Fruit fly (Drosophila melanogaster) whole organism, embryonic: Measurements from ENCODE around the gene Ptx1.
A peak's percentile ranks its signal among the peaks of the same experiment; 100 is the strongest.

Experiments used
- Adf1 ChIP-seq: fragments of 200-800 bp; sonication (Bioruptor generic); IDR thresholded peaks from 2 replicates; pipeline ENCODE4 v1.3.6; 2022; ENCODE audit warnings: missing biosample characterization, missing genetic modification characterization
- BEAF-32 ChIP-seq: fragments of 200-800 bp; sonication (Bioruptor generic); optimal IDR thresholded peaks from 3 replicates; lab custom pipeline; 2017; ENCODE audit warnings: missing biosample characterization, missing genetic modification characterization, mild to moderate bottlenecking, moderate library complexity, missing genetic modification reagents
- Blimp-1 ChIP-seq: fragments of 200-800 bp; sonication (Bioruptor generic); optimal IDR thresholded peaks from 3 replicates; lab custom pipeline; 2018; ENCODE audit warnings: missing biosample characterization, missing genetic modification characterization, mild to moderate bottlenecking, moderate library complexity, missing genetic modification reagents
- CG10979 ChIP-seq: fragments of 200-800 bp; sonication (Bioruptor generic); optimal IDR thresholded peaks from 2 replicates; lab custom pipeline; 2018; ENCODE audit warnings: missing biosample characterization, mild to moderate bottlenecking, missing genetic modification characterization, moderate library complexity
- CG12155 ChIP-seq: fragments of 200-800 bp; sonication (Bioruptor generic); optimal IDR thresholded peaks from 3 replicates; lab custom pipeline; 2016; ENCODE audit warnings: missing biosample characterization, missing genetic modification characterization
- CG14710 ChIP-seq: fragments of 200-800 bp; sonication (Bioruptor generic); optimal IDR thresholded peaks from 3 replicates; lab custom pipeline; 2019; ENCODE audit warnings: missing biosample characterization, mild to moderate bottlenecking, missing genetic modification characterization, moderate library complexity
- CG17328 ChIP-seq: fragments of 200-800 bp; sonication (Bioruptor generic); IDR thresholded peaks from 2 replicates; pipeline ENCODE4 v1.3.6; 2022; ENCODE audit warnings: missing biosample characterization, missing genetic modification characterization
- CG17385 ChIP-seq: fragments of 200-800 bp; sonication (Bioruptor generic); optimal IDR thresholded peaks from 3 replicates; lab custom pipeline; 2018; ENCODE audit warnings: missing biosample characterization, mild to moderate bottlenecking, missing genetic modification characterization
- CG2712 ChIP-seq: fragments of 200-800 bp; optimal IDR thresholded peaks from 3 replicates; lab custom pipeline; 2019; ENCODE audit warnings: missing biosample characterization, mild to moderate bottlenecking, missing genetic modification characterization, moderate library complexity
- CG32532 ChIP-seq: fragments of 200-800 bp; sonication (Bioruptor generic); IDR thresholded peaks from 2 replicates; pipeline ENCODE4 v1.3.6; 2022; ENCODE audit warnings: missing biosample characterization, missing genetic modification characterization
- CG34224 ChIP-seq: fragments of 200-800 bp; sonication (Bioruptor generic); IDR thresholded peaks from 3 replicates; pipeline ENCODE4 v1.3.6; 2022; ENCODE audit warnings: missing biosample characterization, missing genetic modification characterization; ENCODE audit not compliant: partially characterized antibody
- CG6683 ChIP-seq: fragments of 200-800 bp; sonication (Bioruptor generic); optimal IDR thresholded peaks from 2 replicates; lab custom pipeline; 2017; ENCODE audit warnings: missing biosample characterization, mild to moderate bottlenecking, missing genetic modification characterization, missing genetic modification reagents
- CG8478 ChIP-seq: fragments of >200 bp; optimal IDR thresholded peaks from 2 replicates; lab custom pipeline; 2018
- CG9932 ChIP-seq: fragments of 200-800 bp; sonication (Bioruptor generic); IDR thresholded peaks from 2 replicates; pipeline ENCODE4 v1.3.6; 2022; ENCODE audit warnings: missing biosample characterization, missing genetic modification characterization
- D19A ChIP-seq: fragments of 200-800 bp; optimal IDR thresholded peaks from 3 replicates; lab custom pipeline; 2019; ENCODE audit warnings: missing biosample characterization, mild to moderate bottlenecking, missing genetic modification characterization, moderate library complexity
- Deaf1 ChIP-seq: fragments of 200-800 bp; optimal IDR thresholded peaks from 3 replicates; lab custom pipeline; 2019; ENCODE audit warnings: missing biosample characterization, mild to moderate bottlenecking, missing genetic modification characterization, moderate library complexity
- Dfd ChIP-seq, 2 experiments: fragments of >200 bp; optimal IDR thresholded peaks; 2 replicates each; lab custom pipeline; 2017; ENCODE audit warnings: missing biosample characterization in 2 of 2, missing genetic modification characterization in 2 of 2
- Eip74EF ChIP-seq, 2 experiments: fragments of 200-800 bp in 1 of 2; fragments of >200 bp in 1 of 2; sonication (Bioruptor generic) in 1 of 2; optimal IDR thresholded peaks; 2 replicates each; lab custom pipeline; 2017 to 2019; ENCODE audit warnings: missing biosample characterization in 2 of 2, missing genetic modification characterization in 2 of 2, mild to moderate bottlenecking in 1 of 2, moderate library complexity in 1 of 2
- HmgZ ChIP-seq: fragments of 200-800 bp; sonication (Bioruptor generic); optimal IDR thresholded peaks from 2 replicates; lab custom pipeline; 2018; ENCODE audit warnings: missing biosample characterization, mild to moderate bottlenecking, missing genetic modification characterization
- Med ChIP-seq: fragments of 200-800 bp; sonication (Bioruptor generic); peaks from one replicate; lab custom pipeline; 2016; ENCODE audit warnings: missing biosample characterization, missing genetic modification characterization, mild to moderate bottlenecking, inconsistent platforms, moderate library complexity
- Mrtf ChIP-seq: fragments of 200-800 bp; sonication (Bioruptor generic); IDR thresholded peaks from 3 replicates; pipeline ENCODE4 v1.3.6; 2022; ENCODE audit warnings: missing biosample characterization, missing genetic modification characterization
- NK7.1 ChIP-seq: fragments of 200-800 bp; sonication (Bioruptor generic); optimal IDR thresholded peaks from 3 replicates; lab custom pipeline; 2016; ENCODE audit warnings: missing biosample characterization, missing genetic modification characterization
- Opbp ChIP-seq: fragments of 200-800 bp; sonication (Bioruptor generic); IDR thresholded peaks from 3 replicates; pipeline ENCODE4 v1.3.6; 2022; ENCODE audit warnings: missing biosample characterization, missing genetic modification characterization; ENCODE audit not compliant: partially characterized antibody
- abd-A ChIP-seq: fragments of 200-800 bp; sonication (Bioruptor generic); optimal IDR thresholded peaks from 3 replicates; lab custom pipeline; 2019; ENCODE audit warnings: missing biosample characterization, mild to moderate bottlenecking, missing genetic modification characterization, moderate library complexity
- ash1 ChIP-seq: fragments of 200-800 bp; sonication (Bioruptor generic); optimal IDR thresholded peaks from 2 replicates; lab custom pipeline; 2018; ENCODE audit warnings: missing biosample characterization, mild to moderate bottlenecking, missing genetic modification characterization
- chinmo ChIP-seq: fragments of 200-800 bp; sonication (Bioruptor generic); IDR thresholded peaks from 4 replicates; pipeline ENCODE4 v1.3.6; 2022; ENCODE audit warnings: missing biosample characterization, missing genetic modification characterization; ENCODE audit not compliant: partially characterized antibody
- croc ChIP-seq: fragments of 200-800 bp; sonication (Bioruptor generic); conservative IDR thresholded peaks from 3 replicates; pipeline ENCODE4 v1.3.6; 2022; ENCODE audit warnings: missing biosample characterization, missing genetic modification characterization
- danr ChIP-seq: fragments of 200-800 bp; sonication (Bioruptor generic); IDR thresholded peaks from 2 replicates; pipeline ENCODE4 v1.3.6; 2022; ENCODE audit warnings: missing biosample characterization, missing genetic modification characterization
- gfzf ChIP-seq: fragments of 200-800 bp; sonication (Bioruptor generic); optimal IDR thresholded peaks from 2 replicates; lab custom pipeline; 2016; ENCODE audit warnings: missing biosample characterization, mild to moderate bottlenecking, missing genetic modification characterization, moderate library complexity
- nerfin-1 ChIP-seq: fragments of 200-800 bp; sonication (Bioruptor generic); optimal IDR thresholded peaks from 3 replicates; lab custom pipeline; 2019; ENCODE audit warnings: missing biosample characterization, mild to moderate bottlenecking, missing genetic modification characterization, moderate library complexity
- oc ChIP-seq: fragments of 200-800 bp; sonication (Bioruptor generic); optimal IDR thresholded peaks from 2 replicates; lab custom pipeline; 2018; ENCODE audit warnings: missing biosample characterization, mild to moderate bottlenecking, missing genetic modification characterization, moderate library complexity
- sd ChIP-seq: fragments of 200-800 bp; sonication (Bioruptor generic); optimal IDR thresholded peaks from 3 replicates; lab custom pipeline; 2018; ENCODE audit warnings: missing biosample characterization, mild to moderate bottlenecking, missing genetic modification characterization, moderate library complexity
- seq ChIP-seq: fragments of 200-800 bp; sonication (Bioruptor generic); IDR thresholded peaks from 2 replicates; pipeline ENCODE4 v1.3.6; 2022; ENCODE audit warnings: missing biosample characterization, missing genetic modification characterization
- tap ChIP-seq: fragments of 200-800 bp; optimal IDR thresholded peaks from 3 replicates; lab custom pipeline; 2019; ENCODE audit warnings: missing biosample characterization, mild to moderate bottlenecking, missing genetic modification characterization, moderate library complexity
- tup ChIP-seq: fragments of 200-800 bp; sonication (Bioruptor generic); optimal IDR thresholded peaks from 2 replicates; lab custom pipeline; 2016; ENCODE audit warnings: missing biosample characterization, mild to moderate bottlenecking, missing genetic modification characterization, moderate library complexity
- twi ChIP-seq: fragments of 200-800 bp; optimal IDR thresholded peaks from 2 replicates; lab custom pipeline; 2019; ENCODE audit warnings: missing biosample characterization, mild to moderate bottlenecking, missing genetic modification characterization, moderate library complexity
- unc-4 ChIP-seq: fragments of 200-800 bp; sonication (Bioruptor generic); IDR thresholded peaks from 2 replicates; pipeline ENCODE4 v1.3.6; 2022; ENCODE audit warnings: missing biosample characterization, missing genetic modification characterization; ENCODE audit not compliant: partially characterized antibody
- z ChIP-seq: fragments of 200-800 bp; sonication (Bioruptor generic); IDR thresholded peaks from 3 replicates; pipeline ENCODE4 v1.3.6; 2022; ENCODE audit warnings: missing biosample characterization, missing genetic modification characterization

The Ptx1 gene

dm6 chr3R:30876136-30876683 is 36.3 kb upstream of the Ptx1 start, which contains the start of gene CG15546 (continued):
- TF ChIP-seq tap (tag; lab: Kevin White, UChicago) (no peak), Blimp-1 (GFP tag; lab: Kevin White, UChicago) (no peak), Adf1 (GFP tag; lab: Robert Waterston, UW) (peak; percentile 6; the same call in 1 of the 2 replicates), Mrtf (GFP tag; lab: Robert Waterston, UW) (0 out of 3 replicates have a peak, but pooled peaks have one; percentile 21), sd (tag; lab: Kevin White, UChicago) (peak; percentile 3), CG32532 (GFP tag; lab: Robert Waterston, UW) (peak; percentile 32; the same call in 1 of the 2 replicates)
- TF ChIP-seq, all 482 proteins: peak for 19

- TF ChIP-seq chinmo (GFP tag; lab: Robert Waterston, UW) (0 out of 4 replicates have a peak, but pooled peaks have one; percentile 7), CG12155 (GFP tag; lab: Kevin White, UChicago) (no peak), D19A (tag; lab: Kevin White, UChicago) (no peak), oc (tag; lab: Kevin White, UChicago) (no peak), ash1 (GFP tag; lab: Kevin White, UChicago) (no peak), Eip74EF (GFP tag; optimal IDR thresholded peaks at IDR 0.05; lab: Kevin White, UChicago) (no peak), Dfd (GFP tag; optimal IDR thresholded peaks at IDR 0.05; lab: Kevin White, UChicago) (peak in 1 of 2 experiments; percentile 92), tup (GFP tag; lab: Kevin White, UChicago) (no peak), HmgZ (tag; lab: Kevin White, UChicago) (no peak), CG8478 (lab: Kevin White, UChicago) (no peak), gfzf (GFP tag; lab: Kevin White, UChicago) (no peak)
These were observed 34.4 kb upstream of the Ptx1 start for dm6 chr3R:30878105-30878504.

dm6 chr3R:30880024-30880423 is 32.5 kb upstream of the Ptx1 start:
- TF ChIP-seq chinmo (GFP tag; lab: Robert Waterston, UW) = 0 out of 4 replicates have a peak, but pooled peaks have one; percentile 9
- TF ChIP-seq unc-4 (GFP tag; lab: Robert Waterston, UW) = 0 out of 2 replicates have a peak, but pooled peaks have one; percentile 19
- peak; percentile 10 for TF ChIP-seq BEAF-32 (GFP tag; lab: Kevin White, UChicago)
- TF ChIP-seq nerfin-1 = peak; percentile 95
- no peak for TF ChIP-seq danr (GFP tag; lab: Robert Waterston, UW)
- no peak for TF ChIP-seq CG6683 (GFP tag; lab: Kevin White, UChicago)
- peak; percentile 21 for TF ChIP-seq abd-A
- TF ChIP-seq NK7.1 (GFP tag; lab: Kevin White, UChicago) = no peak
- TF ChIP-seq CG17328 = no peak
- TF ChIP-seq z (GFP tag; lab: Robert Waterston, UW) = peak; percentile 85
- TF ChIP-seq CG9932 (GFP tag; lab: Robert Waterston, UW) = 0 out of 2 replicates have a peak, but pooled peaks have one; percentile 11
- TF ChIP-seq Adf1 (GFP tag; lab: Robert Waterston, UW) = peak; percentile 95
- no peak for TF ChIP-seq twi (tag; lab: Kevin White, UChicago)
- peak; percentile 66; the same call in 1 of the 2 replicates for TF ChIP-seq seq (GFP tag; lab: Robert Waterston, UW)
- TF ChIP-seq Opbp (GFP tag; lab: Robert Waterston, UW) = no peak
- TF ChIP-seq CG17385 = peak; percentile 70
- TF ChIP-seq croc (GFP tag; lab: Robert Waterston, UW) = no peak
- TF ChIP-seq Deaf1 (tag; lab: Kevin White, UChicago) = peak; percentile 16
- TF ChIP-seq Med (GFP tag; lab: Kevin White, UChicago) = peak; percentile 10
- no peak for TF ChIP-seq CG10979 (tag; lab: Kevin White, UChicago)
- peak; percentile 21 for TF ChIP-seq CG2712 (tag; lab: Kevin White, UChicago)
- TF ChIP-seq CG34224 (GFP tag; lab: Robert Waterston, UW) = peak; percentile 21; the same call in 1 of the 3 replicates
- no peak for TF ChIP-seq CG14710
- TF ChIP-seq, all 482 proteins: peak for 14
